Worm (Caenorhabditis elegans): ENCODE results near the gene skpt-1.
A peak's percentile ranks its signal among the peaks of the same experiment; 100 is the strongest.

Gene skpt-1

DNA sequence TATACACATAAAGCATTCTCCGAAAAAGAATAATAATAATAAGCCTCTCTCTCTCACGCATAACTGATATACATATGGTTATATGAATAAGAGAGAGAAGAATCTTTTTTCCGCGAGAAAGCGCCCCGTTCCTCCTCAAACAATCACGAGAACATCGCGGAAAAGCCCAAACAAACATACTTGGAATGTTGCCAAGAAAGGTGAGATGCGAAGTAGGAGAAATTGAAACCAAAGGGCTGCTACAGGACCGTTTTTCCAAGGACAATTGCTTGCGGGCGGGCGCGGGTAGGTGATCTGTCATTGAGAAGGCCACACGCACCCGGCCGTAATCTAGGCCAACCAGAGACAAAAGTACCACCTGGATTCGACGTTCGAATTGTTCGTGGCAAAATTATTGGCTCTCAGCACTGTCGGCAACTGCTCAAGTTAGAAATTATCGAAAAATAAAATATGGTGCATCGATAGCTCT lies 24.5 kb downstream of the skpt-1 start, which contains the start of gene dnj-24 (continued):
- TF ChIP-seq pag-3 (tag; optimal IDR thresholded peaks at IDR 0.05; ENCODE audit: borderline replicate concordance, insufficient read depth) = no peak
- no peak for TF ChIP-seq hpl-2 (GFP tag; optimal IDR thresholded peaks at IDR 0.05)
- TF ChIP-seq nhr-71 (tag; optimal IDR thresholded peaks at IDR 0.05) = peak; percentile 7
- TF ChIP-seq efl-3 (GFP tag; optimal IDR thresholded peaks at IDR 0.05) = no peak
- TF ChIP-seq snu-23 (GFP tag; optimal IDR thresholded peaks at IDR 0.05) = no peak

DNA sequence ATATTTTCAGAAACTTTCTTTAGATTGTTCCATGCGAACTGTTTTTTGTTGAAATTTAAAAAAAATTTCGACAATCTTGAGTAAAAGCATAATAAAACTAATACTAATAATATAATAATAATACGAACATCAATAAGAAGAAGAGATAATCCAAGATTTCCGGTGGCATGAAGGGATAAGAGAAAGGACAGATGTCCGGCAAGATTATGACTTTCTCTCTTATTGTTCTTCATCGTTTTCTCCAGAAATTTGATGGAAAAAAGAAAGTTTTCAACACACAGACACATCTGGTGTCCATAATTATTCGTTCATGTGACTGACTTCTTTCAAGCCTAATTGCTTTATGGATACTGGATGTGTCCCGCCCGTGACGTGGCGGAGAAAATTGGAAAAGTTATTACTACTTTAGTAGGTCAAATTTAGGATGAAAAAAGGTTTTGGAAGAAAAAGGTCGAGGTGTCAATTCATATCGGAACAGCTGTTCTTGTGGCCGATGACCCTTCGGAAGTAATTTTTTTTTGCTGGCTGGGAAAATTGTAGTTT lies 25.6 kb downstream of the skpt-1 start:
- TF ChIP-seq fkh-4 (tag; optimal IDR thresholded peaks at IDR 0.05; ENCODE audit: borderline replicate concordance) (peak; percentile 59), dsc-1 (tag; optimal IDR thresholded peaks at IDR 0.05) (peak; percentile 87), nhr-85 (tag) (peak; percentile 9), blmp-1 (tag; optimal IDR thresholded peaks at IDR 0.05) (peak; percentile 91), sup-37 (GFP tag; optimal IDR thresholded peaks at IDR 0.05) (no peak)

DNA sequence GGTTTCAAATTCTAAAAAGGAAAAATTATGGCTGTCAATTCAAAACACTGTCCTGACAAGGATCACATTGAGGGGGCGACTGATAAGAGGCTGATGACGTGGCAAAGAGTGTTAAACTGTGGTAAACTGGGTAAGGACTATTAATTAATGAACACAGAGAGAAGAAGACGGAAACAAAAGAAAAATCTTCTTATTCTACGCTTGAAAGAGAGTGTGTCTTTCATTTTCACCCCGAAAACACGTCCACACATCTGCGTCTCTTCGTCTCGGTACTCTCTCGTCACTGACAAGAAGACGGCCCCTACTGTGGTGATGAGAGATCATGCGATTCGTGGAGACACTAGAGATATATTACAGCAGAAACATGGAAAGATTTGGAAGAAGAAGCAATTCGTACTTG lies 26.8 kb downstream of the skpt-1 start:
- TF ChIP-seq alr-1 (tag; optimal IDR thresholded peaks at IDR 0.05; ENCODE audit: borderline replicate concordance) = no peak
- TF ChIP-seq mdl-1 (tag; optimal IDR thresholded peaks at IDR 0.05) = peak in 1 of 2 experiments; percentile 40
- no peak for TF ChIP-seq fos-1 (tag; optimal IDR thresholded peaks at IDR 0.05)
- no peak for TF ChIP-seq xbp-1 (tag; optimal IDR thresholded peaks at IDR 0.05)
- no peak for TF ChIP-seq grh-1 (GFP tag; IDR thresholded peaks at IDR 0.05)
- TF ChIP-seq F16B12.6 (tag; optimal IDR thresholded peaks at IDR 0.05) = no peak
- no peak for TF ChIP-seq fkh-4 (tag; optimal IDR thresholded peaks at IDR 0.05; ENCODE audit: borderline replicate concordance)
- TF ChIP-seq tbx-2 (tag; optimal IDR thresholded peaks at IDR 0.05) = no peak
- TF ChIP-seq ceh-82 (tag; optimal IDR thresholded peaks at IDR 0.05) = no peak
- no peak for TF ChIP-seq mef-2 (tag; optimal IDR thresholded peaks at IDR 0.05)
- TF ChIP-seq nhr-11 (tag; optimal IDR thresholded peaks at IDR 0.05) = no peak
- no peak for TF ChIP-seq lin-39 (tag; optimal IDR thresholded peaks at IDR 0.05)
- TF ChIP-seq nhr-77 (tag; optimal IDR thresholded peaks at IDR 0.05) = no peak
- no peak for TF ChIP-seq unc-62 (GFP tag; optimal IDR thresholded peaks at IDR 0.05)
- no peak for TF ChIP-seq nhr-28 (tag; optimal IDR thresholded peaks at IDR 0.05)
- TF ChIP-seq fkh-10 (GFP tag; optimal IDR thresholded peaks at IDR 0.05) = no peak
- TF ChIP-seq aly-2 (tag; optimal IDR thresholded peaks at IDR 0.05) = no peak
- TF ChIP-seq isw-1 (GFP tag; IDR thresholded peaks at IDR 0.05) = no peak
- TF ChIP-seq nhr-47 (tag; optimal IDR thresholded peaks at IDR 0.05) = no peak
- TF ChIP-seq sup-37 (GFP tag; optimal IDR thresholded peaks at IDR 0.05) = no peak
- no peak for TF ChIP-seq efl-3 (GFP tag; optimal IDR thresholded peaks at IDR 0.05)
- no peak for TF ChIP-seq snpc-4 (tag; optimal IDR thresholded peaks at IDR 0.05)
- no peak for TF ChIP-seq ztf-4 (tag; optimal IDR thresholded peaks at IDR 0.05)
- peak; percentile 70 for TF ChIP-seq rnt-1 (tag; optimal IDR thresholded peaks at IDR 0.05)
- TF ChIP-seq fkh-8 (tag; optimal IDR thresholded peaks at IDR 0.05) = no peak
- TF ChIP-seq hpl-2 (GFP tag; optimal IDR thresholded peaks at IDR 0.05) = no peak
- no peak for TF ChIP-seq ces-1 (GFP tag; optimal IDR thresholded peaks at IDR 0.05)
- no peak for TF ChIP-seq nhr-237 (tag; optimal IDR thresholded peaks at IDR 0.05)
- peak in 1 of 2 experiments; percentile 16 for TF ChIP-seq efl-1 (optimal IDR thresholded peaks at IDR 0.05)
- no peak for TF ChIP-seq efl-1 (GFP tag; optimal IDR thresholded peaks at IDR 0.05 in 1 of 2)
- TF ChIP-seq hlh-17 (GFP tag; optimal IDR thresholded peaks at IDR 0.05; ENCODE audit: borderline replicate concordance) = no peak
- no peak for TF ChIP-seq vab-15 (tag; optimal IDR thresholded peaks at IDR 0.05)
- TF ChIP-seq lsy-2 (tag; optimal IDR thresholded peaks at IDR 0.05) = peak in 1 of 2 experiments; percentile 36
- no peak for TF ChIP-seq ztf-11 (tag; optimal IDR thresholded peaks at IDR 0.05)
- TF ChIP-seq elt-2 (tag; optimal IDR thresholded peaks at IDR 0.05) = peak; percentile 11
- TF ChIP-seq nhr-90 (tag; optimal IDR thresholded peaks at IDR 0.05; ENCODE audit: poor library complexity) = peak; percentile 10
- no peak for TF ChIP-seq ceh-90 (tag; optimal IDR thresholded peaks at IDR 0.05)
- no peak for TF ChIP-seq lir-3 (tag; optimal IDR thresholded peaks at IDR 0.05; ENCODE audit: poor library complexity)
- no peak for TF ChIP-seq mep-1 (tag; optimal IDR thresholded peaks at IDR 0.05)
- TF ChIP-seq C04F5.9 (tag; optimal IDR thresholded peaks at IDR 0.05) = no peak
- TF ChIP-seq nhr-20 (tag; optimal IDR thresholded peaks at IDR 0.05) = peak; percentile 22
- TF ChIP-seq skn-1 (tag; optimal IDR thresholded peaks at IDR 0.05) = no peak
- TF ChIP-seq unc-86 (tag; optimal IDR thresholded peaks at IDR 0.05) = no peak
